Worm (Caenorhabditis elegans) whole organism, mixed stage, embryonic: ENCODE measurements around the gene pygo-1.

ENCODE experiments used
- ceh-39 ChIP-seq: fragments of 150-350 bp; optimal IDR thresholded peaks from 2 replicates; lab custom pipeline; 2014; ENCODE audit warnings: missing biosample characterization, missing genetic modification characterization
- mab-5 ChIP-seq: fragments of 150-350 bp; optimal IDR thresholded peaks from 2 replicates; lab custom pipeline; 2014; ENCODE audit warnings: missing biosample characterization, missing genetic modification characterization
- nhr-12 ChIP-seq: fragments of 150-350 bp; optimal IDR thresholded peaks from 2 replicates; lab custom pipeline; 2014; ENCODE audit warnings: missing biosample characterization, missing genetic modification characterization
- nhr-237 ChIP-seq: fragments of 150-350 bp; optimal IDR thresholded peaks from 2 replicates; lab custom pipeline; 2014; ENCODE audit warnings: missing biosample characterization, missing genetic modification characterization
- pha-4 ChIP-seq: fragments of 150-350 bp; optimal IDR thresholded peaks from 2 replicates; lab custom pipeline; 2018; ENCODE audit warnings: missing biosample characterization, missing genetic modification reagents, missing genetic modification characterization
- snpc-4 ChIP-seq: fragments of 150-350 bp; optimal IDR thresholded peaks from 2 replicates; lab custom pipeline; 2014; ENCODE audit warnings: missing biosample characterization, missing genetic modification characterization
- unc-39 ChIP-seq: fragments of 150-350 bp; optimal IDR thresholded peaks from 2 replicates; lab custom pipeline; 2014; ENCODE audit warnings: missing biosample characterization, missing genetic modification characterization

ce11 chrIV:5088814-5089322 lies 5.8 kb downstream of the pygo-1 start, which contains the start of gene ivd-1:
- TF ChIP-seq unc-39 (no peak), nhr-12 (tag; lab: Kevin White, UChicago) (no peak), nhr-237 (tag; lab: Kevin White, UChicago) (no peak), snpc-4 (tag; lab: Kevin White, UChicago) (no peak), pha-4 (tag; lab: Kevin White, UChicago) (no peak), mab-5 (tag; lab: Kevin White, UChicago) (no peak), ceh-39 (no peak)
